ENCODE assay signal across 4 worm cellular contexts in genomic region chrIV:10821672-10822304, ce11.
TF ChIP-seq lines count a peak whose summit lies in the region.

No protein-coding gene starts in this region.

TF ChIP-seq in whole organism, L2 larva, 48 proteins besides CTCF, POLR2A, EP300 and RAD21 (continued from another document):
- no peak for TF ChIP-seq nhr-11 (tag; optimal IDR thresholded peaks at IDR 0.05; lab: Kevin White, UChicago)
- TF ChIP-seq nhr-77 (tag; optimal IDR thresholded peaks at IDR 0.05; lab: Kevin White, UChicago) = no peak
- no peak for TF ChIP-seq ztf-1 (GFP tag; conservative IDR thresholded peaks at IDR 0.05; lab: Robert Waterston, UW)
- TF ChIP-seq mbf-1 (tag; optimal IDR thresholded peaks at IDR 0.05; lab: Kevin White, UChicago) = no peak
- peak; percentile 92 for TF ChIP-seq unc-55 (GFP tag; optimal IDR thresholded peaks at IDR 0.05; lab: Kevin White, UChicago)
- TF ChIP-seq dmd-4 (tag; optimal IDR thresholded peaks at IDR 0.05; lab: Kevin White, UChicago) = no peak
- TF ChIP-seq peb-1 (tag; optimal IDR thresholded peaks at IDR 0.05; lab: Kevin White, UChicago) = no peak
- peak; percentile 46 for TF ChIP-seq lin-11 (tag; optimal IDR thresholded peaks at IDR 0.05; lab: Kevin White, UChicago)
- TF ChIP-seq nhr-10 (tag; optimal IDR thresholded peaks at IDR 0.05; lab: Kevin White, UChicago) = peak; percentile 38
- peak; percentile 32 for TF ChIP-seq mdl-1 (tag; optimal IDR thresholded peaks at IDR 0.05; lab: Kevin White, UChicago)
- peak; percentile 97 for TF ChIP-seq Y55F3AM.14 (GFP tag; optimal IDR thresholded peaks at IDR 0.05; lab: Kevin White, UChicago)
- no peak for TF ChIP-seq ZK546.5 (tag; optimal IDR thresholded peaks at IDR 0.05; lab: Kevin White, UChicago)
- TF ChIP-seq sma-3 (GFP tag; optimal IDR thresholded peaks at IDR 0.05; lab: Kevin White, UChicago) = peak; percentile 58
- peak; percentile 80 for TF ChIP-seq mab-5 (tag; optimal IDR thresholded peaks at IDR 0.05; lab: Kevin White, UChicago)
- peak; percentile 81 for TF ChIP-seq sma-9 (GFP tag; optimal IDR thresholded peaks at IDR 0.05; lab: Kevin White, UChicago)
- no peak for TF ChIP-seq sma-9 (tag; optimal IDR thresholded peaks at IDR 0.05; lab: Kevin White, UChicago)
- TF ChIP-seq aly-2 (tag; optimal IDR thresholded peaks at IDR 0.05; lab: Kevin White, UChicago) = peak; percentile 78
- TF ChIP-seq fos-1 (tag; optimal IDR thresholded peaks at IDR 0.05; lab: Kevin White, UChicago) = peak; percentile 80
- peak; percentile 65 for TF ChIP-seq ceh-16 (tag; optimal IDR thresholded peaks at IDR 0.05; lab: Kevin White, UChicago)
- TF ChIP-seq alr-1 (tag; optimal IDR thresholded peaks at IDR 0.05; lab: Kevin White, UChicago) = no peak
- TF ChIP-seq ztf-4 (tag; optimal IDR thresholded peaks at IDR 0.05; lab: Kevin White, UChicago) = peak; percentile 93
- peak; percentile 55 for TF ChIP-seq snpc-4 (tag; optimal IDR thresholded peaks at IDR 0.05; lab: Kevin White, UChicago)
- TF ChIP-seq C34F6.9 (tag; optimal IDR thresholded peaks at IDR 0.05; lab: Kevin White, UChicago) = peak; percentile 93
- no peak for TF ChIP-seq ztf-11 (tag; optimal IDR thresholded peaks at IDR 0.05; lab: Kevin White, UChicago)
- peak; percentile 62 to 80 for TF ChIP-seq lsy-2 (tag; optimal IDR thresholded peaks at IDR 0.05; lab: Kevin White, UChicago)
- TF ChIP-seq elt-1 (tag; optimal IDR thresholded peaks at IDR 0.05; lab: Kevin White, UChicago) = no peak
TF ChIP-seq in whole organism, L2 larva: peak in this region for 32.

TF ChIP-seq in whole organism, L4 larva, 104 proteins besides CTCF, POLR2A, EP300 and RAD21 (continued from another document and continues in another):
- peak; percentile 51; the same call in 1 of the 2 replicates for TF ChIP-seq tra-1 (GFP tag; IDR thresholded peaks at IDR 0.05; lab: Robert Waterston, UW)
- peak; percentile 3 for TF ChIP-seq gei-8 (GFP tag; optimal IDR thresholded peaks at IDR 0.05; lab: Kevin White, UChicago)
- TF ChIP-seq mdl-1 (tag; optimal IDR thresholded peaks at IDR 0.05; lab: Kevin White, UChicago) = peak; percentile 63 to 89
- TF ChIP-seq nhr-11 (tag; optimal IDR thresholded peaks at IDR 0.05; lab: Kevin White, UChicago) = peak; percentile 93
- TF ChIP-seq snpc-1.2 (GFP tag; IDR thresholded peaks at IDR 0.05; lab: Robert Waterston, UW) = 0 out of 2 replicates have a peak, but pooled peaks have one; percentile 50
- TF ChIP-seq mxl-3 (GFP tag; optimal IDR thresholded peaks at IDR 0.05; lab: Kevin White, UChicago) = peak; percentile 66
- peak; percentile 33 for TF ChIP-seq pqm-1 (tag; optimal IDR thresholded peaks at IDR 0.05; lab: Kevin White, UChicago)
- peak; percentile 40 for TF ChIP-seq ztf-7 (tag; optimal IDR thresholded peaks at IDR 0.05; lab: Kevin White, UChicago)
- TF ChIP-seq hlh-30 (tag; optimal IDR thresholded peaks at IDR 0.05; lab: Kevin White, UChicago; ENCODE audit: insufficient read depth) = peak; percentile 38
- peak; percentile 69 for TF ChIP-seq nhr-77 (tag; optimal IDR thresholded peaks at IDR 0.05; lab: Kevin White, UChicago)
- TF ChIP-seq dmd-9 (GFP tag; IDR thresholded peaks at IDR 0.05; lab: Robert Waterston, UW) = no peak
- TF ChIP-seq nhr-28 (tag; optimal IDR thresholded peaks at IDR 0.05; lab: Kevin White, UChicago) = peak; percentile 96
- no peak for TF ChIP-seq php-3 (GFP tag; IDR thresholded peaks at IDR 0.05; lab: Robert Waterston, UW)
- peak; percentile 94 for TF ChIP-seq rbr-2 (tag; optimal IDR thresholded peaks at IDR 0.05; lab: Kevin White, UChicago)
- peak; percentile 68; the same call in 1 of the 2 replicates for TF ChIP-seq daf-19 (GFP tag; conservative IDR thresholded peaks at IDR 0.05; lab: Robert Waterston, UW)
- TF ChIP-seq nhr-102 (tag; optimal IDR thresholded peaks at IDR 0.05; lab: Kevin White, UChicago) = peak; percentile 47
- TF ChIP-seq dve-1 (tag; optimal IDR thresholded peaks at IDR 0.05; lab: Kevin White, UChicago; ENCODE audit: insufficient read depth) = peak; percentile 91
- TF ChIP-seq hif-1 (tag; optimal IDR thresholded peaks at IDR 0.05; lab: Kevin White, UChicago) = peak; percentile 50 to 91
- TF ChIP-seq unc-39 (tag; optimal IDR thresholded peaks at IDR 0.05; lab: Kevin White, UChicago) = no peak
- TF ChIP-seq ceh-44 (GFP tag; IDR thresholded peaks at IDR 0.05; lab: Robert Waterston, UW) = no peak
- peak; percentile 88 for TF ChIP-seq nhr-10 (tag; optimal IDR thresholded peaks at IDR 0.05; lab: Kevin White, UChicago)
- peak; percentile 80 for TF ChIP-seq ama-1 (optimal IDR thresholded peaks at IDR 0.05; lab: Kevin White, UChicago)
- TF ChIP-seq pha-4 (GFP tag; IDR thresholded peaks at IDR 0.05; lab: Robert Waterston, UW) = no peak; the same call in 1 of the 2 replicates
- TF ChIP-seq pha-4 (tag; optimal IDR thresholded peaks at IDR 0.05; lab: Kevin White, UChicago) = peak; percentile 88
- no peak for TF ChIP-seq zfp-3 (GFP tag; conservative IDR thresholded peaks at IDR 0.05; lab: Robert Waterston, UW)
- peak; percentile 76; the same call in 1 of the 2 replicates for TF ChIP-seq ceh-20 (GFP tag; IDR thresholded peaks at IDR 0.05; lab: Robert Waterston, UW)
- TF ChIP-seq daf-12 (tag; optimal IDR thresholded peaks at IDR 0.05; lab: Kevin White, UChicago) = no peak
- TF ChIP-seq lsy-2 (tag; optimal IDR thresholded peaks at IDR 0.05; lab: Kevin White, UChicago) = peak; percentile 76 to 80
- peak; percentile 46; the same call in 1 of the 2 replicates for TF ChIP-seq dmd-8 (GFP tag; IDR thresholded peaks at IDR 0.05; lab: Robert Waterston, UW)
- TF ChIP-seq lin-39 (tag; optimal IDR thresholded peaks at IDR 0.05; lab: Kevin White, UChicago) = no peak
- peak; percentile 74 for TF ChIP-seq dmd-6 (GFP tag; IDR thresholded peaks at IDR 0.05; lab: Robert Waterston, UW)
- TF ChIP-seq ctbp-1 (GFP tag; IDR thresholded peaks at IDR 0.05; lab: Robert Waterston, UW) = peak; percentile 71; the same call in 1 of the 2 replicates
- TF ChIP-seq jun-1 (tag; optimal IDR thresholded peaks at IDR 0.05; lab: Kevin White, UChicago) = peak; percentile 73
- TF ChIP-seq mep-1 (tag; optimal IDR thresholded peaks at IDR 0.05; lab: Kevin White, UChicago) = peak; percentile 96
- peak; percentile 6 for TF ChIP-seq zfp-2 (tag; optimal IDR thresholded peaks at IDR 0.05; lab: Kevin White, UChicago)

TF ChIP-seq in whole organism, late embryonic, 69 proteins besides CTCF, POLR2A, EP300 and RAD21 (continued from another document and continues in another):
- TF ChIP-seq K02D7.2 (tag; optimal IDR thresholded peaks at IDR 0.05; lab: Kevin White, UChicago) (no peak), unc-42 (tag; optimal IDR thresholded peaks at IDR 0.05; lab: Kevin White, UChicago) (peak; percentile 70), elt-4 (tag; optimal IDR thresholded peaks at IDR 0.05; lab: Kevin White, UChicago) (no peak), unc-3 (GFP tag; conservative IDR thresholded peaks at IDR 0.05; lab: Robert Waterston, UW) (peak; percentile 62; the same call in 1 of the 2 replicates), unc-3 (tag; optimal IDR thresholded peaks at IDR 0.05; lab: Kevin White, UChicago) (no peak), hlh-6 (tag; optimal IDR thresholded peaks at IDR 0.05; lab: Kevin White, UChicago) (peak; percentile 56), ceh-45 (GFP tag; IDR thresholded peaks at IDR 0.05; lab: Robert Waterston, UW) (no peak), ets-4 (tag; optimal IDR thresholded peaks at IDR 0.05; lab: Kevin White, UChicago) (peak; percentile 51), dve-1 (tag; optimal IDR thresholded peaks at IDR 0.05; lab: Kevin White, UChicago) (peak; percentile 85), pat-9 (tag; optimal IDR thresholded peaks at IDR 0.05; lab: Kevin White, UChicago) (no peak), lim-6 (tag; optimal IDR thresholded peaks at IDR 0.05; lab: Kevin White, UChicago) (no peak), hlh-15 (tag; optimal IDR thresholded peaks at IDR 0.05; lab: Kevin White, UChicago) (no peak), C38D4.7 (GFP tag; optimal IDR thresholded peaks at IDR 0.05; lab: Kevin White, UChicago) (no peak), fax-1 (tag; optimal IDR thresholded peaks at IDR 0.05; lab: Kevin White, UChicago) (no peak), ttx-3 (tag; optimal IDR thresholded peaks at IDR 0.05; lab: Kevin White, UChicago) (peak; percentile 11), madf-2 (tag; optimal IDR thresholded peaks at IDR 0.05; lab: Kevin White, UChicago) (peak; percentile 8), ceh-24 (tag; optimal IDR thresholded peaks at IDR 0.05; lab: Kevin White, UChicago) (no peak), npax-4 (tag; optimal IDR thresholded peaks at IDR 0.05; lab: Kevin White, UChicago) (no peak), pros-1 (tag; optimal IDR thresholded peaks at IDR 0.05; lab: Kevin White, UChicago) (peak; percentile 85), nhr-232 (tag; optimal IDR thresholded peaks at IDR 0.05; lab: Kevin White, UChicago) (peak; percentile 38), pha-2 (tag; optimal IDR thresholded peaks at IDR 0.05; lab: Kevin White, UChicago) (no peak), ceh-19 (GFP tag; optimal IDR thresholded peaks at IDR 0.05; lab: Kevin White, UChicago) (peak; percentile 8), fkh-6 (tag; optimal IDR thresholded peaks at IDR 0.05; lab: Kevin White, UChicago) (peak; percentile 27), gmeb-2 (tag; optimal IDR thresholded peaks at IDR 0.05; lab: Kevin White, UChicago) (peak; percentile 18), nhr-11 (tag; optimal IDR thresholded peaks at IDR 0.05; lab: Kevin White, UChicago) (no peak), mec-3 (tag; optimal IDR thresholded peaks at IDR 0.05; lab: Kevin White, UChicago; ENCODE audit: borderline replicate concordance) (no peak), rnt-1 (tag; optimal IDR thresholded peaks at IDR 0.05; lab: Kevin White, UChicago) (peak; percentile 93), lin-11 (tag; optimal IDR thresholded peaks at IDR 0.05; lab: Kevin White, UChicago) (no peak), ceh-31 (tag; optimal IDR thresholded peaks at IDR 0.05; lab: Kevin White, UChicago) (peak; percentile 93), F13H6.1 (tag; optimal IDR thresholded peaks at IDR 0.05; lab: Kevin White, UChicago) (no peak), pqm-1 (tag; optimal IDR thresholded peaks at IDR 0.05; lab: Kevin White, UChicago) (peak; percentile 71), fkh-10 (GFP tag; optimal IDR thresholded peaks at IDR 0.05; lab: Kevin White, UChicago) (no peak), hlh-13 (GFP tag; optimal IDR thresholded peaks at IDR 0.05; lab: Kevin White, UChicago) (no peak), ceh-30 (tag; optimal IDR thresholded peaks at IDR 0.05; lab: Kevin White, UChicago) (peak; percentile 21), tbx-2 (tag; optimal IDR thresholded peaks at IDR 0.05; lab: Kevin White, UChicago) (peak; percentile 88), dmd-4 (tag; optimal IDR thresholded peaks at IDR 0.05; lab: Kevin White, UChicago; ENCODE audit: borderline replicate concordance) (peak; percentile 38), sdc-2 (tag; optimal IDR thresholded peaks at IDR 0.05; lab: Kevin White, UChicago) (peak; percentile 76), ceh-2 (tag; optimal IDR thresholded peaks at IDR 0.05; lab: Kevin White, UChicago) (no peak), ceh-34 (tag; optimal IDR thresholded peaks at IDR 0.05; lab: Kevin White, UChicago) (peak; percentile 89), odd-2 (tag; optimal IDR thresholded peaks at IDR 0.05; lab: Kevin White, UChicago) (no peak)

TF ChIP-seq in whole organism, mixed stage, embryonic, 35 proteins besides CTCF, POLR2A, EP300 and RAD21 (continued from another document):
- TF ChIP-seq tbx-8 (GFP tag; optimal IDR thresholded peaks at IDR 0.05; lab: Kevin White, UChicago) = peak; percentile 3
- TF ChIP-seq elt-3 (tag; optimal IDR thresholded peaks at IDR 0.05; lab: Kevin White, UChicago) = peak; percentile 7
- peak; percentile 63 for TF ChIP-seq nhr-2 (tag; optimal IDR thresholded peaks at IDR 0.05; lab: Kevin White, UChicago)
- TF ChIP-seq elt-1 (tag; optimal IDR thresholded peaks at IDR 0.05; lab: Kevin White, UChicago; ENCODE audit: borderline replicate concordance, insufficient read depth) = peak; percentile 61
- TF ChIP-seq mab-5 (tag; optimal IDR thresholded peaks at IDR 0.05; lab: Kevin White, UChicago) = no peak
- peak; percentile 42 for TF ChIP-seq cnd-1 (tag; optimal IDR thresholded peaks at IDR 0.05; lab: Kevin White, UChicago)
